Worm (Caenorhabditis elegans) whole organism, L3 larva: ENCODE results near the gene Y51A2B.2.

Experiments
- aly-2 ChIP-seq: fragments of 150-350 bp; optimal IDR thresholded peaks from 2 replicates; lab custom pipeline; 2014; ENCODE audit warnings: missing biosample characterization, missing genetic modification characterization
- ceh-16 ChIP-seq: sonication (generic microtip); optimal IDR thresholded peaks from 2 replicates; lab custom pipeline; 2017; ENCODE audit warnings: missing biosample characterization, missing genetic modification characterization
- ceh-9 ChIP-seq: sonication (generic microtip); optimal IDR thresholded peaks from 2 replicates; lab custom pipeline; 2018; ENCODE audit warnings: missing biosample characterization, missing genetic modification characterization
- elt-1 ChIP-seq: fragments of 150-350 bp; optimal IDR thresholded peaks from 2 replicates; lab custom pipeline; 2014; ENCODE audit warnings: missing biosample characterization, missing genetic modification characterization
- elt-3 ChIP-seq, 3 experiments: fragments of 150-350 bp in 1 of 3; sonication (generic microtip) in 2 of 3; optimal IDR thresholded peaks; 2 replicates in 2 of 3; 4 replicates in 1 of 3; lab custom pipeline; 2014 to 2017; ENCODE audit warnings: missing biosample characterization in 3 of 3, missing genetic modification characterization in 3 of 3
- eor-1 ChIP-seq, 2 experiments: fragments of 150-350 bp; optimal IDR thresholded peaks; 2 replicates each; lab custom pipeline; 2014 to 2018; ENCODE audit warnings: missing biosample characterization in 2 of 2, missing genetic modification characterization in 2 of 2
- fkh-2 ChIP-seq: fragments of 150-350 bp; optimal IDR thresholded peaks from 2 replicates; lab custom pipeline; 2014; ENCODE audit warnings: missing biosample characterization, missing genetic modification reagents, missing genetic modification characterization
- fos-1 ChIP-seq: fragments of 150-350 bp; optimal IDR thresholded peaks from 2 replicates; lab custom pipeline; 2014; ENCODE audit warnings: missing biosample characterization, missing genetic modification characterization
- hmg-11 ChIP-seq: sonication (generic microtip); optimal IDR thresholded peaks from 2 replicates; lab custom pipeline; 2016; ENCODE audit warnings: missing genetic modification characterization, missing compliant biosample characterization
- lin-39 ChIP-seq: fragments of 150-350 bp; optimal IDR thresholded peaks from 2 replicates; lab custom pipeline; 2018; ENCODE audit warnings: missing biosample characterization, missing genetic modification reagents, missing genetic modification characterization
- lsy-12 ChIP-seq: sonication (generic microtip); optimal IDR thresholded peaks from 2 replicates; lab custom pipeline; 2016; ENCODE audit warnings: mild to moderate bottlenecking, missing genetic modification characterization, missing compliant biosample characterization
- mdl-1 ChIP-seq: fragments of 150-350 bp; optimal IDR thresholded peaks from 2 replicates; lab custom pipeline; 2014; ENCODE audit warnings: missing biosample characterization, missing genetic modification characterization
- mml-1 ChIP-seq: fragments of 150-350 bp; sonication (generic microtip); optimal IDR thresholded peaks from 3 replicates; lab custom pipeline; 2014; ENCODE audit warnings: missing biosample characterization, missing genetic modification characterization
- nhr-237 ChIP-seq: fragments of 150-350 bp; optimal IDR thresholded peaks from 2 replicates; lab custom pipeline; 2014; ENCODE audit warnings: missing biosample characterization, missing genetic modification characterization
- nhr-43 ChIP-seq: sonication (generic microtip); optimal IDR thresholded peaks from 2 replicates; lab custom pipeline; 2016; ENCODE audit warnings: mild to moderate bottlenecking, missing genetic modification characterization, missing compliant biosample characterization; ENCODE audit not compliant: poor library complexity, severe bottlenecking
- nhr-67 ChIP-seq: fragments of 150-350 bp; optimal IDR thresholded peaks from 2 replicates; lab custom pipeline; 2014; ENCODE audit warnings: missing biosample characterization, missing genetic modification characterization
- nhr-77 ChIP-seq: fragments of 150-350 bp; optimal IDR thresholded peaks from 2 replicates; lab custom pipeline; 2014; ENCODE audit warnings: missing biosample characterization, missing genetic modification characterization
- pqm-1 ChIP-seq: fragments of 150-350 bp; optimal IDR thresholded peaks from 2 replicates; lab custom pipeline; 2017; ENCODE audit warnings: missing biosample characterization, missing genetic modification characterization, inconsistent platforms
- unc-39 ChIP-seq: sonication (generic microtip); optimal IDR thresholded peaks from 4 replicates; lab custom pipeline; 2017; ENCODE audit warnings: missing biosample characterization, missing genetic modification characterization
- unc-62 ChIP-seq: fragments of 150-350 bp; sonication (generic microtip); optimal IDR thresholded peaks from 4 replicates; lab custom pipeline; 2014; ENCODE audit warnings: missing biosample characterization, missing genetic modification reagents, missing genetic modification characterization
- ztf-4 ChIP-seq: fragments of 150-350 bp; optimal IDR thresholded peaks from 2 replicates; lab custom pipeline; 2014; ENCODE audit warnings: missing biosample characterization, missing genetic modification characterization

The Y51A2B.2 gene

ce11 chrV:18424471-18424870 lies 50.2 kb downstream of the Y51A2B.2 start, which contains the start of gene ZK262.4:
Gene ZK262.4, minus strand, starts transcription at chrV:18424571.
- TF ChIP-seq hmg-11 (tag; lab: Kevin White, UChicago): no peak
- TF ChIP-seq ceh-16 (tag; lab: Kevin White, UChicago): no peak
- TF ChIP-seq pqm-1 (tag; lab: Kevin White, UChicago): no peak
- TF ChIP-seq nhr-237 (tag; lab: Kevin White, UChicago): no peak
- TF ChIP-seq mdl-1: no peak
- TF ChIP-seq ceh-9 (tag; lab: Kevin White, UChicago): no peak
- TF ChIP-seq lin-39 (tag; lab: Kevin White, UChicago): no peak
- no peak for TF ChIP-seq ztf-4 (tag; lab: Kevin White, UChicago)
- no peak for TF ChIP-seq nhr-77 (tag; lab: Kevin White, UChicago)
- TF ChIP-seq lsy-12 (tag; lab: Kevin White, UChicago): no peak
- no peak for TF ChIP-seq unc-62
- TF ChIP-seq nhr-67 (tag; lab: Kevin White, UChicago): no peak
- TF ChIP-seq elt-1 (tag; lab: Kevin White, UChicago): no peak
- TF ChIP-seq fos-1: no peak
- TF ChIP-seq unc-39: no peak
- TF ChIP-seq fkh-2: no peak

ce11 chrV:18425544-18425943 lies 51.2 kb downstream of the Y51A2B.2 start, which contains the start of gene ZK262.19:
Gene ZK262.19, minus strand, starts transcription at chrV:18425644.
- no peak for TF ChIP-seq fos-1
- TF ChIP-seq elt-3 (tag; optimal IDR thresholded peaks at IDR 0.05; lab: Kevin White, UChicago): no peak
- no peak for TF ChIP-seq mml-1 (tag; lab: Kevin White, UChicago)
- no peak for TF ChIP-seq eor-1 (tag; optimal IDR thresholded peaks at IDR 0.05; lab: Kevin White, UChicago)
- TF ChIP-seq ceh-16 (tag; lab: Kevin White, UChicago): no peak
- TF ChIP-seq nhr-43 (tag; lab: Kevin White, UChicago): no peak
- no peak for TF ChIP-seq ceh-9 (tag; lab: Kevin White, UChicago)

DNA sequence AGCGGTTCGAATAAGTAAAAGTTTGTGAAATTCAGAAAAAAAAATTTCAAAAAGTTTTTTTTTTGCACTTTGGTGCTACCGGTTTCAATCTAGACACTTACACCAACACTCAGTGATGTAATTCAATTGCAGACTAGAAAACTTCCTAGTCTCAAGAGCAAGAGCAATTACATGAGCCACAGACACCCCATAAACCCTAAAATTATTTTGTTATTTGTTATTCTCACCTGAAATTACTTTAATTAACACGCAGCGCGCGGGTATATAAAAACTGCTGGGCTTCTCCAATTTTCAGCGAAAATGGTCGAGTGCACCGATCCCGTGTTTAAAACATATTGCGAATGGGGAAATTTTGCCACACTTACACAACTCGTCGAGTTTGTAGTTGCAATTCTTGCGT lies 52.0 kb downstream of the Y51A2B.2 start, which contains the start of gene srw-83:
srw-83 (plus strand) TSS at position 301 of the 400 bp plus-strand sequence.
- TF ChIP-seq aly-2 (no peak), eor-1 (tag; optimal IDR thresholded peaks at IDR 0.05; lab: Kevin White, UChicago) (no peak)
